Fruit fly (Drosophila melanogaster) whole organism, prepupa: ENCODE measurements around the gene CG32651.

ENCODE experiments used
- CG1621 ChIP-seq: fragments of 200-800 bp; sonication (Bioruptor generic); optimal IDR thresholded peaks from 3 replicates; lab custom pipeline; 2018; ENCODE audit warnings: missing biosample characterization, mild to moderate bottlenecking, missing genetic modification characterization
- Smox ChIP-seq: fragments of 200-800 bp; sonication (Bioruptor generic); optimal IDR thresholded peaks from 3 replicates; lab custom pipeline; 2016; ENCODE audit warnings: missing biosample characterization, missing genetic modification characterization

Gene CG32651

DNA sequence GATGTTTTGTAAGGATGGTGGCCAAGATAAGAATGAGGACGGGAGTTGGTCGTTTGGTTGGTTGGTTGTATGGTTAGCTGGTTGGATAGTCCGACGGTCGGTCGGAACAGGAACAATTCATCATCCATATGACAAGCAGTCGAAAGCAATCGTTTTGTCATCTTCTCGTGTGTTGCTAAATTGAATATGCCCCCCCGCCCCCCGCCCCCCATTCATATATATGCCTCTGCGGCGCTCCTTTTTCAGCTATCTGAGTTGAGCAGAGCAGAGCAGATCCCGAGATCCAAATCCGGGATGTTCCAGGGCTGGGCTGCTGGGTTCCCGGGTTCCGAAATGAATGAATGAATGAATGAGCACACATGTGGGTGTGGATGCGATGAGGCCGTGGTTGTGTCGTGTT, 52.2 kb downstream of the CG32651 start:
- TF ChIP-seq CG1621 (no peak), Smox (GFP tag; lab: Kevin White, UChicago) (no peak)
